Fruit fly (Drosophila melanogaster): ENCODE results near the gene CG1532.

Gene CG1532

dm6 chrX:21044278-21044830 is 16.2 kb upstream of the CG1532 start (continued):
- TF ChIP-seq Met (GFP tag; optimal IDR thresholded peaks at IDR 0.05) (peak; percentile 71), Ets96B (tag; optimal IDR thresholded peaks at IDR 0.05) (peak; percentile 66), eg (GFP tag; IDR thresholded peaks at IDR 0.05) (peak; percentile 70), Eip78C (GFP tag) (peak; percentile 80), CG6808 (GFP tag; optimal IDR thresholded peaks at IDR 0.05) (no peak), dac (GFP tag; optimal IDR thresholded peaks at IDR 0.05) (no peak), CG3919 (GFP tag; optimal IDR thresholded peaks at IDR 0.05) (peak; percentile 67), CG15336 (GFP tag; IDR thresholded peaks at IDR 0.05) (peak; percentile 65), net (GFP tag; optimal IDR thresholded peaks at IDR 0.05) (peak; percentile 50), CG7368 (GFP tag; optimal IDR thresholded peaks at IDR 0.05) (peak; percentile 44), Sox15 (GFP tag; optimal IDR thresholded peaks at IDR 0.05) (no peak), CG6163 (GFP tag; IDR thresholded peaks at IDR 0.05) (peak; percentile 76; the same call in 2 of the 3 replicates), CG31627 (GFP tag; optimal IDR thresholded peaks at IDR 0.05) (peak; percentile 19), CG4318 (GFP tag; optimal IDR thresholded peaks at IDR 0.05) (no peak), CG11902 (GFP tag; optimal IDR thresholded peaks at IDR 0.05) (no peak), salr (GFP tag; optimal IDR thresholded peaks at IDR 0.05) (peak in 1 of 2 experiments; percentile 2), CG10669 (GFP tag; optimal IDR thresholded peaks at IDR 0.05) (peak; percentile 54), lz (GFP tag; optimal IDR thresholded peaks at IDR 0.05) (peak; percentile 12)

dm6 chrX:21042638-21043513 is 14.7 kb upstream of the CG1532 start:
- TF ChIP-seq CG7368 (GFP tag; optimal IDR thresholded peaks at IDR 0.05) (peak; percentile 79), Sox15 (GFP tag; optimal IDR thresholded peaks at IDR 0.05) (peak; percentile 66), fkh (GFP tag; optimal IDR thresholded peaks at IDR 0.05) (peak; percentile 60), CG32006 (GFP tag; optimal IDR thresholded peaks at IDR 0.05) (peak; percentile 88), eg (GFP tag; IDR thresholded peaks at IDR 0.05) (peak; percentile 96), Gug (GFP tag; IDR thresholded peaks at IDR 0.05) (peak; percentile 90), CG6808 (GFP tag; optimal IDR thresholded peaks at IDR 0.05) (peak; percentile 83), CG11294 (GFP tag; IDR thresholded peaks at IDR 0.05) (peak; percentile 85), CG34406 (GFP tag; optimal IDR thresholded peaks at IDR 0.05) (peak; percentile 86), salr (GFP tag; optimal IDR thresholded peaks at IDR 0.05) (peak; percentile 56 to 67), Eip75B (GFP tag; optimal IDR thresholded peaks at IDR 0.05) (peak; percentile 74), CG11762 (GFP tag; optimal IDR thresholded peaks at IDR 0.05; ENCODE audit: insufficient read depth) (peak; percentile 79), Lpt (GFP tag; optimal IDR thresholded peaks at IDR 0.05) (peak; percentile 76), CG6854 (GFP tag; optimal IDR thresholded peaks at IDR 0.05) (peak; percentile 81), achi (GFP tag; optimal IDR thresholded peaks at IDR 0.05) (peak; percentile 86), Met (GFP tag; optimal IDR thresholded peaks at IDR 0.05) (peak; percentile 80), CG3032 (tag; optimal IDR thresholded peaks at IDR 0.05) (peak; percentile 90), Sox102F (GFP tag; optimal IDR thresholded peaks at IDR 0.05) (peak; percentile 75), acj6 (GFP tag; optimal IDR thresholded peaks at IDR 0.05) (peak; percentile 83), Eip78C (GFP tag) (peak; percentile 92), CG1621 (tag; optimal IDR thresholded peaks at IDR 0.05) (peak; percentile 82), pdm3 (GFP tag; optimal IDR thresholded peaks at IDR 0.05) (peak; percentile 71), net (GFP tag; optimal IDR thresholded peaks at IDR 0.05) (peak; percentile 76), CG8319 (GFP tag; optimal IDR thresholded peaks at IDR 0.05) (peak; percentile 37), lz (GFP tag; optimal IDR thresholded peaks at IDR 0.05) (peak; percentile 65), ss (GFP tag; optimal IDR thresholded peaks at IDR 0.05) (peak; percentile 79 to 87), cyc (GFP tag; optimal IDR thresholded peaks at IDR 0.05) (peak; percentile 65), CG8632 (GFP tag; optimal IDR thresholded peaks at IDR 0.05) (peak; percentile 85), CG8119 (GFP tag; IDR thresholded peaks at IDR 0.05) (peak; percentile 94), CG10631 (GFP tag; optimal IDR thresholded peaks at IDR 0.05) (peak; percentile 79), fd59A (GFP tag; optimal IDR thresholded peaks at IDR 0.05) (peak; percentile 68), Ets96B (tag; optimal IDR thresholded peaks at IDR 0.05) (peak; percentile 92), CG3919 (GFP tag; optimal IDR thresholded peaks at IDR 0.05) (peak; percentile 87), Sox14 (GFP tag; optimal IDR thresholded peaks at IDR 0.05) (peak; percentile 69), svp (GFP tag) (peak; percentile 86), dsx (GFP tag; optimal IDR thresholded peaks at IDR 0.05; ENCODE audit: poor library complexity, severe bottlenecking) (peak; percentile 86), CG16779 (tag; optimal IDR thresholded peaks at IDR 0.05) (peak; percentile 79), Eip93F (GFP tag; optimal IDR thresholded peaks at IDR 0.05) (peak; percentile 75), Hr38 (GFP tag; optimal IDR thresholded peaks at IDR 0.05) (no peak)
